Fruit fly (Drosophila melanogaster): ENCODE data around the gene CG13358.
A peak's percentile ranks its signal among the peaks of the same experiment; 100 is the strongest.

CG13358 gene

dm6 chrX:765039-765508, 39.6 kb downstream of the CG13358 start, which contains the start of gene RpL22 (continued):
- TF ChIP-seq H2.0 (GFP tag; IDR thresholded peaks at IDR 0.05) = peak; percentile 69
- peak; percentile 86 for TF ChIP-seq CG3281 (GFP tag; optimal IDR thresholded peaks at IDR 0.05)
- peak; percentile 75 for TF ChIP-seq jumu (GFP tag; optimal IDR thresholded peaks at IDR 0.05)
- TF ChIP-seq CG6272 (GFP tag; IDR thresholded peaks at IDR 0.05) = peak; percentile 65
- peak; percentile 89 for TF ChIP-seq Max (GFP tag; optimal IDR thresholded peaks at IDR 0.05)
- peak; percentile 89 for TF ChIP-seq Myb (GFP tag; optimal IDR thresholded peaks at IDR 0.05)
- no peak for TF ChIP-seq corto (GFP tag; optimal IDR thresholded peaks at IDR 0.05)
- TF ChIP-seq CG10565 (GFP tag; optimal IDR thresholded peaks at IDR 0.05) = peak; percentile 52
- TF ChIP-seq stwl (tag; optimal IDR thresholded peaks at IDR 0.05) = peak; percentile 59
- TF ChIP-seq Dip3 (GFP tag; optimal IDR thresholded peaks at IDR 0.05) = peak; percentile 87
- peak; percentile 77 for TF ChIP-seq CG16863 (GFP tag; optimal IDR thresholded peaks at IDR 0.05)
- peak; percentile 91 for TF ChIP-seq CrebB (tag; optimal IDR thresholded peaks at IDR 0.05)
- TF ChIP-seq hbn (GFP tag; IDR thresholded peaks at IDR 0.05; ENCODE audit: partially characterized antibody) = no peak
- peak; percentile 80 for TF ChIP-seq Six4 (GFP tag; optimal IDR thresholded peaks at IDR 0.05)
- peak; percentile 59 for TF ChIP-seq Dp (GFP tag; optimal IDR thresholded peaks at IDR 0.05)
- peak; percentile 100 for TF ChIP-seq Ets97D (GFP tag; optimal IDR thresholded peaks at IDR 0.05)
- TF ChIP-seq knrl (GFP tag; IDR thresholded peaks at IDR 0.05; ENCODE audit: partially characterized antibody) = peak; percentile 57; the same call in 2 of the 3 replicates
- peak; percentile 69 for TF ChIP-seq D19B (GFP tag; optimal IDR thresholded peaks at IDR 0.05)
- no peak for TF ChIP-seq vnd (GFP tag; IDR thresholded peaks at IDR 0.05; ENCODE audit: partially characterized antibody)
- TF ChIP-seq da (GFP tag; optimal IDR thresholded peaks at IDR 0.05) = peak; percentile 90
- TF ChIP-seq cato (GFP tag; optimal IDR thresholded peaks at IDR 0.05; ENCODE audit: borderline replicate concordance) = peak; percentile 80
- TF ChIP-seq sens-2 (GFP tag; IDR thresholded peaks at IDR 0.05) = peak; percentile 85
- TF ChIP-seq CG13296 (GFP tag; optimal IDR thresholded peaks at IDR 0.05) = peak; percentile 88
- peak; percentile 79 for TF ChIP-seq grn (GFP tag; optimal IDR thresholded peaks at IDR 0.05)
- TF ChIP-seq Dfd (GFP tag; optimal IDR thresholded peaks at IDR 0.05) = no peak
- TF ChIP-seq nerfin-1 (tag; optimal IDR thresholded peaks at IDR 0.05) = peak; percentile 66
- TF ChIP-seq CG4424 (GFP tag; optimal IDR thresholded peaks at IDR 0.05) = peak; percentile 81
- TF ChIP-seq Ravus (GFP tag; IDR thresholded peaks at IDR 0.05) = peak; percentile 21; the same call in 1 of the 2 replicates
- TF ChIP-seq Hsf (GFP tag; optimal IDR thresholded peaks at IDR 0.05) = peak; percentile 88
- no peak for TF ChIP-seq sc (optimal IDR thresholded peaks at IDR 0.05)
- peak; percentile 76 for TF ChIP-seq sc (GFP tag; optimal IDR thresholded peaks at IDR 0.05)
- peak; percentile 55; the same call in 1 of the 2 replicates for TF ChIP-seq peb (GFP tag; IDR thresholded peaks at IDR 0.05)
- TF ChIP-seq fd96Cb (tag; optimal IDR thresholded peaks at IDR 0.05) = peak; percentile 53
- TF ChIP-seq Rfx (GFP tag; IDR thresholded peaks at IDR 0.05) = peak; percentile 94
- TF ChIP-seq CG17802 (tag; optimal IDR thresholded peaks at IDR 0.05) = peak; percentile 73
- TF ChIP-seq TFAM (GFP tag; optimal IDR thresholded peaks at IDR 0.05) = peak; percentile 81
- TF ChIP-seq CG14860 (GFP tag; IDR thresholded peaks at IDR 0.05; ENCODE audit: partially characterized antibody) = no peak
- TF ChIP-seq ATbp (GFP tag; optimal IDR thresholded peaks at IDR 0.05) = peak; percentile 90
- peak; percentile 85 for TF ChIP-seq CG3407 (GFP tag; optimal IDR thresholded peaks at IDR 0.05)
- no peak for TF ChIP-seq Hr39 (optimal IDR thresholded peaks at IDR 0.05)
- peak; percentile 50 for TF ChIP-seq Spps (tag; optimal IDR thresholded peaks at IDR 0.05)
- TF ChIP-seq CG13424 (tag; optimal IDR thresholded peaks at IDR 0.05) = peak; percentile 61
- peak; percentile 80 for TF ChIP-seq CG14965 (GFP tag; optimal IDR thresholded peaks at IDR 0.05; ENCODE audit: borderline replicate concordance)
- peak; percentile 100 for TF ChIP-seq MESR4 (GFP tag; optimal IDR thresholded peaks at IDR 0.05)
- TF ChIP-seq salm (tag; optimal IDR thresholded peaks at IDR 0.05) = peak; percentile 68
- peak; percentile 72 for TF ChIP-seq vfl (GFP tag; optimal IDR thresholded peaks at IDR 0.05)
- TF ChIP-seq D19A (tag; optimal IDR thresholded peaks at IDR 0.05) = peak; percentile 71
- TF ChIP-seq az2 (GFP tag; optimal IDR thresholded peaks at IDR 0.05) = peak; percentile 44
- TF ChIP-seq sna (GFP tag; IDR thresholded peaks at IDR 0.05; ENCODE audit: partially characterized antibody) = no peak
- TF ChIP-seq gro (GFP tag; optimal IDR thresholded peaks at IDR 0.05) = peak; percentile 90

Measured in whole organism, embryonic.